Worm (Caenorhabditis elegans): ENCODE data around the gene pssy-1.

DNA sequence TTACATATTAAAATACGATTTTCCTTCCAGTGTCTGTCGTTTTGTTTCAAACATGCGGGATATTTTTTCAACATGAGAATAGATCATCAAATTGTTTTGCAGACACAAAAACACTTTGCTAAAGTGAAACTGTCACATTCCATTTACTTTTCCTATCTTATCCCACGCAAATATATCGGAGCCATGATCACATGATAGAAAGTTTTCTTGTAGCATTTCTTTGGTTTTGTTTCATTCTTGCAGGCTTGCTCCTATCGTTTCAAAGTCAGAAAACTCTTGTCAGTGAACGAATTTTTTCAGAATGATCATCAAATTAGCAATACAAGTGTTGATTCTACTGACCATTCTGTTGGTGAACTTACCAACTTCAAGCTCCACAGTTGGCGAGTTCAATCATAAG, 44.1 kb upstream of the pssy-1 start, which contains the start of gene C17G1.2:
- TF ChIP-seq dsc-1 (tag; optimal IDR thresholded peaks at IDR 0.05) (no peak), swsn-7 (tag; optimal IDR thresholded peaks at IDR 0.05) (no peak), ama-1 (optimal IDR thresholded peaks at IDR 0.05) (no peak), ceh-8 (GFP tag; optimal IDR thresholded peaks at IDR 0.05) (no peak), nhr-90 (tag; optimal IDR thresholded peaks at IDR 0.05; ENCODE audit: poor library complexity) (no peak), snpc-4 (tag; optimal IDR thresholded peaks at IDR 0.05) (no peak), unc-62 (GFP tag; optimal IDR thresholded peaks at IDR 0.05) (no peak), fkh-8 (tag; optimal IDR thresholded peaks at IDR 0.05) (no peak), tbx-2 (tag; optimal IDR thresholded peaks at IDR 0.05) (no peak), lsy-2 (tag; optimal IDR thresholded peaks at IDR 0.05) (no peak), ztf-11 (tag; optimal IDR thresholded peaks at IDR 0.05) (no peak), egl-27 (tag; optimal IDR thresholded peaks at IDR 0.05) (no peak), blmp-1 (tag; optimal IDR thresholded peaks at IDR 0.05) (no peak)

Measured in whole organism, L1 larva.